Worm (Caenorhabditis elegans): Measurements from ENCODE around the gene memi-1.

Gene memi-1

DNA sequence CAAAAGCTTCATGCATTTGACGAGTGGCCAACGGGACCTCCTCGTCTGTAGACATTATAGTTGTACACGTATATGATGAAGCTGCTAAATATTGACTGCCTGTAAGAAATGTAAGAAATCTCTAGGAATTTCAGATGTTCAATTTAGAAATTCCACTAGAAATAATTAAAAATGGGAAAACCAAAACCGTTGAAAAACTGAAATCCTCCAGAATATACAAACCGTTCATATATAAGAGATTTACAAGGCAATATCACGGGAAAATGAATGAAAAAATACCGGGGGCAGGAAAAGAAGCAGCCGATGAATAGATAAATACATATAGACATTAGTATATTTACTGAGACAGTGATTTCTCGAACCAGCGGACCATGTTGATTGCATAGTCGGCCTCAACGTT is 42.3 kb upstream of the memi-1 start, which contains the start of gene dpf-7 (continued):
- TF ChIP-seq hlh-4 (tag; optimal IDR thresholded peaks at IDR 0.05) (no peak), nhr-11 (tag; optimal IDR thresholded peaks at IDR 0.05) (no peak), dpl-1 (GFP tag; optimal IDR thresholded peaks at IDR 0.05) (no peak), lsy-2 (tag; optimal IDR thresholded peaks at IDR 0.05) (no peak)

- TF ChIP-seq swsn-7 (tag; optimal IDR thresholded peaks at IDR 0.05) (peak; percentile 13), lin-35 (GFP tag; optimal IDR thresholded peaks at IDR 0.05) (peak; percentile 59 to 67), pqm-1 (tag; optimal IDR thresholded peaks at IDR 0.05) (no peak), F16B12.6 (tag; optimal IDR thresholded peaks at IDR 0.05) (peak; percentile 14), mdl-1 (tag; optimal IDR thresholded peaks at IDR 0.05) (no peak), fkh-10 (GFP tag; optimal IDR thresholded peaks at IDR 0.05) (no peak), dsc-1 (tag; optimal IDR thresholded peaks at IDR 0.05) (peak; percentile 26), jun-1 (tag; optimal IDR thresholded peaks at IDR 0.05) (no peak), pax-3 (tag; optimal IDR thresholded peaks at IDR 0.05) (no peak), tbx-2 (tag; optimal IDR thresholded peaks at IDR 0.05) (peak; percentile 26), isw-1 (GFP tag; IDR thresholded peaks at IDR 0.05) (no peak), lin-13 (GFP tag; optimal IDR thresholded peaks at IDR 0.05) (no peak), aly-2 (tag; optimal IDR thresholded peaks at IDR 0.05) (peak; percentile 3), snu-23 (GFP tag; optimal IDR thresholded peaks at IDR 0.05) (peak; percentile 62), efl-1 (optimal IDR thresholded peaks at IDR 0.05) (peak; percentile 42 to 55), efl-1 (GFP tag; optimal IDR thresholded peaks at IDR 0.05 in 1 of 2) (peak; percentile 6 to 50), skn-1 (tag; optimal IDR thresholded peaks at IDR 0.05) (peak; percentile 20), xbp-1 (tag; optimal IDR thresholded peaks at IDR 0.05) (peak; percentile 41), lsy-2 (tag; optimal IDR thresholded peaks at IDR 0.05) (peak; percentile 49 to 77), nhr-11 (tag; optimal IDR thresholded peaks at IDR 0.05) (no peak), fkh-4 (tag; optimal IDR thresholded peaks at IDR 0.05; ENCODE audit: borderline replicate concordance) (no peak), fos-1 (tag; optimal IDR thresholded peaks at IDR 0.05) (no peak), lir-3 (tag; optimal IDR thresholded peaks at IDR 0.05; ENCODE audit: poor library complexity) (peak; percentile 16), nhr-85 (tag) (peak; percentile 67), rnt-1 (tag; optimal IDR thresholded peaks at IDR 0.05) (peak; percentile 17), dpl-1 (GFP tag; optimal IDR thresholded peaks at IDR 0.05) (peak; percentile 15 to 69 (median 22)), blmp-1 (tag; optimal IDR thresholded peaks at IDR 0.05) (no peak), C16A3.4 (tag; optimal IDR thresholded peaks at IDR 0.05) (peak; percentile 32), lin-15B (tag; optimal IDR thresholded peaks at IDR 0.05) (peak; percentile 30), nhr-19 (GFP tag; conservative IDR thresholded peaks at IDR 0.05) (0 out of 2 replicates have a peak, but pooled peaks have one; percentile 2), nhr-20 (tag; optimal IDR thresholded peaks at IDR 0.05) (peak; percentile 41), nhr-28 (tag; optimal IDR thresholded peaks at IDR 0.05) (no peak), grh-1 (GFP tag; IDR thresholded peaks at IDR 0.05) (no peak)
Observed at ce11 chrIV:4799114-4799513, 38.9 kb upstream of the memi-1 start, which contains the start of gene eor-1. eor-1 (minus strand) TSS chrIV:4799178.

ce11 chrIV:4795111-4795510 is 34.9 kb upstream of the memi-1 start:
- TF ChIP-seq fkh-10 (GFP tag; optimal IDR thresholded peaks at IDR 0.05) (no peak), blmp-1 (tag; optimal IDR thresholded peaks at IDR 0.05) (peak; percentile 91), elt-3 (tag; optimal IDR thresholded peaks at IDR 0.05) (peak in 1 of 6 experiments; percentile 3)

DNA sequence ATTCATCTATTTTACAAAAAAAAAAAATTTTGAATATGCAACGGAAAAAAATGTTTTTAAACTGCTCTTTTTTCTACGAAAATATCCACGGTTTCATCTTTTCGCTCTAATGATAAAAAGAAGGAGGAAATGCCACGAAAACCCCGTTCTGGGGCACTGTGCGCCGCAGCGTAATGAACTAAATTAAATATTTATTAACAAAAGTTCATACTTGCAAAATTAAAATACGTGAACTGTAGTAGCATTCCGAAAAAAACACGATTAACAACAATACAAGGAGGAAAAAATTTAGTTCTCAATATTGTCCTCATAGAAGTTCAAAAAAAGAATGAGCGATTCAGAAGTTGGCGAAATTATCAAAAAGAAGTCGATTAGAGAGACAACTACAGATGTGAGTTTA is 29.2 kb upstream of the memi-1 start, which contains the start of gene R11E3.1:
TSS of gene R11E3.1 (plus strand) at position 301 of the 400 bp plus-strand sequence.
- TF ChIP-seq irx-1 (tag; optimal IDR thresholded peaks at IDR 0.05) (no peak), efl-3 (GFP tag; optimal IDR thresholded peaks at IDR 0.05) (no peak), hpl-2 (GFP tag; optimal IDR thresholded peaks at IDR 0.05) (no peak), snu-23 (GFP tag; optimal IDR thresholded peaks at IDR 0.05) (no peak), lin-35 (GFP tag; optimal IDR thresholded peaks at IDR 0.05) (no peak), ceh-8 (GFP tag; optimal IDR thresholded peaks at IDR 0.05) (no peak), lin-39 (tag; optimal IDR thresholded peaks at IDR 0.05) (no peak), nhr-71 (tag; optimal IDR thresholded peaks at IDR 0.05) (no peak), C34B4.2 (tag; optimal IDR thresholded peaks at IDR 0.05) (no peak), nhr-47 (tag; optimal IDR thresholded peaks at IDR 0.05) (no peak), aly-2 (tag; optimal IDR thresholded peaks at IDR 0.05) (no peak), ets-5 (GFP tag; IDR thresholded peaks at IDR 0.05) (no peak), unc-62 (GFP tag; optimal IDR thresholded peaks at IDR 0.05) (no peak), sup-37 (GFP tag; optimal IDR thresholded peaks at IDR 0.05) (no peak), pax-3 (tag; optimal IDR thresholded peaks at IDR 0.05) (no peak), zip-4 (GFP tag; optimal IDR thresholded peaks at IDR 0.05) (no peak), nhr-237 (tag; optimal IDR thresholded peaks at IDR 0.05) (no peak), unc-30 (tag; optimal IDR thresholded peaks at IDR 0.05) (no peak), lin-15B (tag; optimal IDR thresholded peaks at IDR 0.05) (no peak)
